Fruit fly (Drosophila melanogaster) whole organism, prepupa: ENCODE measurements around the gene Cyp4ac2.

ENCODE experiments used
- CG11762 ChIP-seq: fragments of 200-800 bp; sonication (Bioruptor generic); optimal IDR thresholded peaks from 3 replicates; lab custom pipeline; 2016; ENCODE audit warnings: missing biosample characterization, missing genetic modification characterization; ENCODE audit not compliant: insufficient read depth
- CG6854 ChIP-seq: fragments of 200-800 bp; sonication (Bioruptor generic); optimal IDR thresholded peaks from 2 replicates; lab custom pipeline; 2017; ENCODE audit warnings: missing biosample characterization, mild to moderate bottlenecking, missing genetic modification characterization
- Eip93F ChIP-seq: fragments of 200-800 bp; sonication (Bioruptor generic); optimal IDR thresholded peaks from 2 replicates; lab custom pipeline; 2016; ENCODE audit warnings: missing biosample characterization, mild to moderate bottlenecking, missing genetic modification characterization
- Smox ChIP-seq: fragments of 200-800 bp; sonication (Bioruptor generic); optimal IDR thresholded peaks from 3 replicates; lab custom pipeline; 2016; ENCODE audit warnings: missing biosample characterization, missing genetic modification characterization
- svp ChIP-seq: fragments of 200-800 bp; sonication (Bioruptor generic); peaks from one replicate; lab custom pipeline; 2016; ENCODE audit warnings: missing biosample characterization, missing genetic modification characterization

DNA sequence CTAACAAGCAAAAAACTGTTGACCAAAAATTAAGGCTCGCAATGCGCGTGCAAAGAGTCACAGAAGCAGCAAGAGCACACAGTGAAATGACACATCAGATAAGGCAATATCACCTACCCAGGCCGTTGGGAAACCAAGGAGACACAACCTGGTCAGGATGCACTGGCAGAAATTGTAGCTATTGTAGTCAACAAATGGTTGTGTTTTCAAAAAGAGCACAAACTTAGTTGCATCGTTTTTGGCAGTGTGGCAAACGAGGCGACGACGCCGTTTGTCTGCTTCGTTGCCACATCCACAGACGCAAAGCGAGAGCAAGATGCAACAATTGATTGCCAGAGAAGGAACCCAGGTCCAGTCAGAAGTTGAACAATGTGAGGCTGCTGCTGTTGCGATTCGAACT is 16.4 kb upstream of the Cyp4ac2 start:
- TF ChIP-seq CG6854 (GFP tag; lab: Kevin White, UChicago) (peak; percentile 31), CG11762 (GFP tag; lab: Kevin White, UChicago) (peak; percentile 2), Eip93F (GFP tag; lab: Kevin White, UChicago) (no peak), Smox (peak; percentile 73), svp (peak; percentile 90)
